Fruit fly (Drosophila melanogaster): ENCODE measurements around the gene Klp3A.

The Klp3A gene

DNA sequence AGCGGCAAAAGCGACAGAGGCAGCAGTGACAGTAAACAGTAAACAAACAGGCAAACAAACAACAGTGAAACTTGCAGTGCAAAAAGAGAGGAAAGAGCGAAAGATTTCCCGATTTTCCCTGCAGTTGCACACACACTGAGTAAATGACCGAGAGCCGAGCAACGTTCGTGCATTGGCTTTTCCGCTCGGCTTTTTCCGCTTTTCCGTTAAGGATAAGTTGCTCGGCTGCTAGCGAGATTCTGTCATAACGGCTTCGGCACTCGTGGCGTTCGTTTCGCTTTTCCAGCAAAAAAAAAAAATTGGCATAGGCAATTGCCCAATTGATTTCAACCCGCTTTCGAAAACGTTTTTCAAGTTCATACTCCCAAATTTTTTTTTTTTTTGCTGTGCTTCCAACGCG is 50.0 kb downstream of the Klp3A start:
- no peak for TF ChIP-seq EcR (GFP tag; optimal IDR thresholded peaks at IDR 0.05)
- TF ChIP-seq psq (optimal IDR thresholded peaks at IDR 0.05): no peak
- no peak for TF ChIP-seq Dll (optimal IDR thresholded peaks at IDR 0.05)
- TF ChIP-seq usp (GFP tag; optimal IDR thresholded peaks at IDR 0.05): no peak
- TF ChIP-seq CG8478 (optimal IDR thresholded peaks at IDR 0.05): no peak
- TF ChIP-seq pan (optimal IDR thresholded peaks at IDR 0.05): no peak

DNA sequence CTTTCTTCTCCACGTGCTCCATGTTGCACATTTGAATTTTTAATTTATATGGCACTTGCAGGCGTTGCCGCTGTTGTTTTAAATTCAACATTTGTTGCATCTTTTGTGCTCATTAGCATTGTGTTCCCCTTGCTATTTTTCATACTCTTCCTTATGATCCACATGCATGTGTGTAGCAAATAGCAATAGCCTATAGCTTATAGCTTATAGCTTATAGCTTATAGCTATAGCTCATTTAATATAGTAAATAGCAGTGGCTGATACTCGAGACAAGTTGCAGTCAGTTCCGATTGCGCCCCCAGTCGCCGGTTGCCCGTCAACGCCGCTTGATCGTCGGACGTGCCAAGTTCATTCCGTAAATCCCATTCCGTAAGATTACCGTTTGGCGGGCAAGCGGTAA is 51.9 kb downstream of the Klp3A start, which contains the start of gene Pdfr:
Gene Pdfr (plus strand): TSS at position 301 of the 400 bp plus-strand sequence.
- TF ChIP-seq CG8478 (optimal IDR thresholded peaks at IDR 0.05): no peak
- TF ChIP-seq psq (optimal IDR thresholded peaks at IDR 0.05): no peak
- no peak for TF ChIP-seq pan (optimal IDR thresholded peaks at IDR 0.05)
- TF ChIP-seq Dll (optimal IDR thresholded peaks at IDR 0.05): no peak
- TF ChIP-seq usp (GFP tag; optimal IDR thresholded peaks at IDR 0.05): no peak
- TF ChIP-seq EcR (GFP tag; optimal IDR thresholded peaks at IDR 0.05): no peak

Data from whole organism.